Worm (Caenorhabditis elegans) whole organism, late embryonic: ENCODE data around the gene zig-10.

Experiments used
- C08G9.2 ChIP-seq: sonication (generic microtip); optimal IDR thresholded peaks from 2 replicates; lab custom pipeline; 2016; ENCODE audit warnings: mild to moderate bottlenecking, missing genetic modification characterization, moderate library complexity, missing compliant biosample characterization
- C38D4.7 ChIP-seq: fragments of 200-800 bp; sonication (Bioruptor generic); optimal IDR thresholded peaks from 2 replicates; lab custom pipeline; 2018; ENCODE audit warnings: mild to moderate bottlenecking, missing genetic modification characterization, moderate library complexity, missing compliant biosample characterization
- K09A11.1 ChIP-seq: sonication (generic microtip); optimal IDR thresholded peaks from 2 replicates; lab custom pipeline; 2017; ENCODE audit warnings: antibody characterized with exemption, mild to moderate bottlenecking, missing genetic modification characterization, missing compliant biosample characterization; ENCODE audit not compliant: insufficient read depth
- Y22D7AL.16 ChIP-seq: sonication (generic microtip); optimal IDR thresholded peaks from 2 replicates; lab custom pipeline; 2016; ENCODE audit warnings: missing genetic modification characterization, missing compliant biosample characterization
- ama-1 ChIP-seq: fragments of 150-350 bp; optimal IDR thresholded peaks from 2 replicates; lab custom pipeline; 2014
- ceh-14 ChIP-seq: sonication (generic microtip); optimal IDR thresholded peaks from 2 replicates; lab custom pipeline; 2016; ENCODE audit warnings: missing genotype, missing genetic modification characterization, missing compliant biosample characterization
- ceh-19 ChIP-seq: fragments of 200-800 bp; sonication (Bioruptor generic); optimal IDR thresholded peaks from 2 replicates; lab custom pipeline; 2018; ENCODE audit warnings: mild to moderate bottlenecking, missing genetic modification characterization, missing compliant biosample characterization
- ceh-2 ChIP-seq: sonication (generic microtip); optimal IDR thresholded peaks from 2 replicates; lab custom pipeline; 2016; ENCODE audit warnings: missing genotype, missing genetic modification characterization, missing compliant biosample characterization
- ceh-22 ChIP-seq: sonication (generic microtip); optimal IDR thresholded peaks from 2 replicates; lab custom pipeline; 2017; ENCODE audit warnings: missing biosample characterization, missing genetic modification characterization
- ceh-24 ChIP-seq: sonication (generic microtip); optimal IDR thresholded peaks from 2 replicates; lab custom pipeline; 2016; ENCODE audit warnings: mild to moderate bottlenecking, missing genetic modification characterization, missing compliant biosample characterization
- ceh-30 ChIP-seq: fragments of 150-350 bp; optimal IDR thresholded peaks from 2 replicates; lab custom pipeline; 2014; ENCODE audit warnings: missing biosample characterization, missing genetic modification characterization
- ceh-31 ChIP-seq: sonication (generic microtip); optimal IDR thresholded peaks from 2 replicates; lab custom pipeline; 2016; ENCODE audit warnings: missing genetic modification characterization, missing compliant biosample characterization
- ceh-34 ChIP-seq: sonication (generic microtip); optimal IDR thresholded peaks from 2 replicates; lab custom pipeline; 2016; ENCODE audit warnings: mild to moderate bottlenecking, missing genetic modification characterization, missing compliant biosample characterization
- ceh-48 ChIP-seq: sonication (generic microtip); optimal IDR thresholded peaks from 2 replicates; lab custom pipeline; 2016; ENCODE audit warnings: missing genetic modification characterization, inconsistent platforms, missing compliant biosample characterization
- ceh-6 ChIP-seq: fragments of 200-800 bp; sonication (Bioruptor generic); optimal IDR thresholded peaks from 2 replicates; lab custom pipeline; 2018; ENCODE audit warnings: mild to moderate bottlenecking, missing genetic modification characterization, missing compliant biosample characterization
- che-1 ChIP-seq: sonication (generic microtip); optimal IDR thresholded peaks from 2 replicates; lab custom pipeline; 2016; ENCODE audit warnings: mild to moderate bottlenecking, missing genetic modification characterization, missing compliant biosample characterization
- dmd-4 ChIP-seq: sonication (generic microtip); optimal IDR thresholded peaks from 2 replicates; lab custom pipeline; 2016; ENCODE audit warnings: borderline replicate concordance, missing genetic modification characterization, missing compliant biosample characterization
- dve-1 ChIP-seq: sonication (generic microtip); optimal IDR thresholded peaks from 2 replicates; lab custom pipeline; 2017; ENCODE audit warnings: antibody characterized with exemption, mild to moderate bottlenecking, missing genetic modification characterization, missing compliant biosample characterization
- elt-2 ChIP-seq: sonication (generic microtip); optimal IDR thresholded peaks from 2 replicates; lab custom pipeline; 2016; ENCODE audit warnings: missing genetic modification reagents, missing genetic modification characterization, missing compliant biosample characterization
- elt-4 ChIP-seq: sonication (generic microtip); optimal IDR thresholded peaks from 2 replicates; lab custom pipeline; 2016; ENCODE audit warnings: missing genetic modification characterization, missing compliant biosample characterization
- eyg-1 ChIP-seq: sonication (generic microtip); optimal IDR thresholded peaks from 2 replicates; lab custom pipeline; 2016; ENCODE audit warnings: missing genotype, missing genetic modification characterization, missing compliant biosample characterization
- fax-1 ChIP-seq: sonication (generic microtip); optimal IDR thresholded peaks from 2 replicates; lab custom pipeline; 2016; ENCODE audit warnings: missing genotype, missing genetic modification characterization, missing compliant biosample characterization
- gmeb-2 ChIP-seq: sonication (generic microtip); optimal IDR thresholded peaks from 2 replicates; lab custom pipeline; 2016; ENCODE audit warnings: missing genetic modification characterization, inconsistent platforms, missing compliant biosample characterization
- hlh-15 ChIP-seq: sonication (generic microtip); optimal IDR thresholded peaks from 2 replicates; lab custom pipeline; 2016; ENCODE audit warnings: missing genetic modification characterization, missing compliant biosample characterization
- hlh-30 ChIP-seq: sonication (generic microtip); optimal IDR thresholded peaks from 2 replicates; lab custom pipeline; 2017; ENCODE audit warnings: antibody characterized with exemption, missing genetic modification characterization, missing compliant biosample characterization; ENCODE audit not compliant: insufficient read depth
- lin-11 ChIP-seq: fragments of 200-800 bp; sonication (Bioruptor generic); optimal IDR thresholded peaks from 2 replicates; lab custom pipeline; 2018; ENCODE audit warnings: mild to moderate bottlenecking, missing genetic modification characterization, missing compliant biosample characterization
- mec-3 ChIP-seq: sonication (generic microtip); optimal IDR thresholded peaks from 2 replicates; lab custom pipeline; 2016; ENCODE audit warnings: borderline replicate concordance, missing genetic modification characterization, missing compliant biosample characterization
- nhr-232 ChIP-seq: sonication (generic microtip); optimal IDR thresholded peaks from 2 replicates; lab custom pipeline; 2016; ENCODE audit warnings: missing genetic modification characterization, missing compliant biosample characterization
- odd-2 ChIP-seq: sonication (generic microtip); optimal IDR thresholded peaks from 2 replicates; lab custom pipeline; 2017; ENCODE audit warnings: antibody characterized with exemption, mild to moderate bottlenecking, missing genetic modification characterization, missing compliant biosample characterization
- pag-3 ChIP-seq: sonication (generic microtip); optimal IDR thresholded peaks from 2 replicates; lab custom pipeline; 2016; ENCODE audit warnings: missing compliant biosample characterization, missing genetic modification characterization, borderline replicate concordance
- pat-9 ChIP-seq: fragments of 200-800 bp; sonication (Bioruptor generic); optimal IDR thresholded peaks from 2 replicates; lab custom pipeline; 2018; ENCODE audit warnings: mild to moderate bottlenecking, missing genetic modification characterization, moderate library complexity, missing compliant biosample characterization
- pha-4 ChIP-seq: fragments of 150-350 bp; optimal IDR thresholded peaks from 2 replicates; lab custom pipeline; 2018; ENCODE audit warnings: missing biosample characterization, missing genetic modification reagents, missing genetic modification characterization
- pros-1 ChIP-seq: fragments of 150-350 bp; optimal IDR thresholded peaks from 2 replicates; lab custom pipeline; 2014; ENCODE audit warnings: missing biosample characterization, missing genetic modification reagents, missing genetic modification characterization
- ref-2 ChIP-seq: sonication (generic microtip); optimal IDR thresholded peaks from 2 replicates; lab custom pipeline; 2016; ENCODE audit warnings: missing genetic modification characterization, missing compliant biosample characterization
- rnt-1 ChIP-seq: sonication (generic microtip); optimal IDR thresholded peaks from 2 replicates; lab custom pipeline; 2016; ENCODE audit warnings: missing genetic modification characterization, missing compliant biosample characterization
- sox-4 ChIP-seq: sonication (generic microtip); optimal IDR thresholded peaks from 2 replicates; lab custom pipeline; 2017; ENCODE audit warnings: mild to moderate bottlenecking, missing genetic modification characterization, inconsistent platforms, missing compliant biosample characterization
- tbx-2 ChIP-seq: sonication (generic microtip); optimal IDR thresholded peaks from 2 replicates; lab custom pipeline; 2016; ENCODE audit warnings: missing genetic modification characterization, missing compliant biosample characterization
- tbx-7 ChIP-seq: sonication (generic microtip); optimal IDR thresholded peaks from 2 replicates; lab custom pipeline; 2016; ENCODE audit warnings: missing genotype, missing genetic modification characterization, missing compliant biosample characterization
- unc-3 ChIP-seq, 2 experiments: fragments of 200-800 bp in 1 of 2; sonication (Bioruptor generic) in 1 of 2; sonication (generic microtip) in 1 of 2; conservative IDR thresholded peaks in 1 of 2; optimal IDR thresholded peaks in 1 of 2; 2 replicates each; pipeline versions ENCODE4 v1.3.6 to Lab custom; 2016 to 2022; ENCODE audit warnings: missing compliant biosample characterization in 2 of 2, missing genetic modification characterization in 2 of 2, missing genetic modification reagents in 1 of 2
- unc-86 ChIP-seq: sonication (generic microtip); optimal IDR thresholded peaks from 2 replicates; lab custom pipeline; 2016; ENCODE audit warnings: missing genetic modification characterization, missing compliant biosample characterization
- ztf-16 ChIP-seq: sonication (generic microtip); optimal IDR thresholded peaks from 2 replicates; lab custom pipeline; 2017; ENCODE audit warnings: missing genetic modification characterization, missing compliant biosample characterization

zig-10 gene

ce11 chrII:6425993-6426392, 27.5 kb downstream of the zig-10 start, which contains the start of gene col-75:
col-75 (plus strand) TSS chrII:6426293.
- TF ChIP-seq ceh-19 (GFP tag; lab: Kevin White, UChicago), result no peak
- TF ChIP-seq C38D4.7 (GFP tag; lab: Kevin White, UChicago), result no peak
- no peak for TF ChIP-seq C08G9.2 (tag; lab: Kevin White, UChicago)
- no peak for TF ChIP-seq tbx-7 (tag; lab: Kevin White, UChicago)
- TF ChIP-seq ceh-30, result no peak
- no peak for TF ChIP-seq ref-2 (tag; lab: Kevin White, UChicago)
- no peak for TF ChIP-seq ceh-48
- no peak for TF ChIP-seq che-1 (tag; lab: Kevin White, UChicago)
- no peak for TF ChIP-seq mec-3 (tag; lab: Kevin White, UChicago)
- TF ChIP-seq pha-4 (tag; lab: Kevin White, UChicago), result no peak
- TF ChIP-seq ceh-24, result no peak
- TF ChIP-seq ceh-6 (GFP tag; lab: Kevin White, UChicago), result no peak
- TF ChIP-seq unc-86 (tag; lab: Kevin White, UChicago), result no peak
- no peak for TF ChIP-seq ceh-2 (tag; lab: Kevin White, UChicago)

DNA sequence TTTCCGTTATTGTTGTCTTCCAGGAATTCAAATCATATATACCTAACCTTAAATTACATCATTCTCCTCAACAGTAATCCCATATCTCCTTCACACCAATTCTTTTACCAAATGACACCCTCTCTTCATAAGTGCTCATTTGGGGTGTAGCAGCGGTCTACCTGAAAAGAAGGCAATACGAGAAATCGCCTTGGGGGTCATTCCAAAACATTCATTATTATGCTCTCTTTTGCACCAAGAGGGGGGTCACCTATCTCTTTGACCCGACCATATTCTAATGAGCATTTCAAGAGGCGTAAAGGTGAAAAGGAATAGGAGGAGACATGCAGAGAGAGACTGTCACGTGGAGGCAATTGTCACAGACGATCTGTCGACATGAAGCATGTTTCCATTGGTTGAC, 38.3 kb downstream of the zig-10 start:
- TF ChIP-seq lin-11 (tag; lab: Kevin White, UChicago) (no peak), hlh-30 (tag; lab: Kevin White, UChicago) (peak; percentile 25), ceh-31 (tag; lab: Kevin White, UChicago) (no peak)

DNA sequence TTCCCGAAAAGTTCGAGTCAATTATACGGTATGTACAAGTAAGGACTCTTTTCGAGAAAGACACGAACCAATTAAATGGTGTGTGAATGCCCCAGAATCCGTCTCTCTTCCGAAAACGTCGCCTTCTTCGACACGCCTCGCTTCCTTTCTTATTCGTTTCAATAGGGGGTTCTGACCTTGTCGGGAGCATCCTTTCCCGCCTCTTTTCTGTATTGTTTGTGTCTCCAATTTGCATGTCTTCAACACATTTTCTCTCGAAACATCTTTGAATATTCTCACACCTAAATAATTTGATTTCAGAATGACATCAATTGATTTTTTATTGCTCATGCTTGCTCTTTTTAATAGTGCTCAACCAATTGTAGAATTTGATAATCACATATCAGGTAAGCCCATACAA, 42.6 kb downstream of the zig-10 start, which contains the start of gene cutl-16:
Gene cutl-16 (plus strand): TSS at position 301 of the 400 bp plus-strand sequence.
- peak; percentile 24 for TF ChIP-seq ref-2 (tag; lab: Kevin White, UChicago)
- TF ChIP-seq hlh-30 (tag; lab: Kevin White, UChicago), result no peak

DNA sequence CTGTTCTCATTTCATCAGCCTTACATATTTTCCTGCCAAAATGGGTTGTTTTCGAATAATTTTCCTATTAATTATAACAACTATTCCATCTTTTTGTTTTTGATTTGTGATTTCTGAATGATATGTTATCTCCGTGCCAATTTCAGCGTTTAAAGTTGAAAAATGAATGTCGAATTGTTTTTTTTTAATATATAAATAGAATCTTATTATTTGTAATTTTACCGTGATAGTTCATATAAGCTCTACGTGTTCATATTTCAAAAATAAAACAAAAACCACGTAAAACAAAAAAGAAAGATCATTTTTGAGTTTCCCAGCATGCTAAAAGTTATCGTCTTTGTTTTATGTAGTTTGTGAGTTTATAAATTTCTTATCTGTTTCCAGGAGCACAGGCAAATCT, 45.2 kb downstream of the zig-10 start, which contains the start of gene K06A1.2:
Gene K06A1.2 (plus strand): TSS at position 301 of the 400 bp plus-strand sequence.
- no peak for TF ChIP-seq ceh-14
- no peak for TF ChIP-seq ama-1 (lab: Kevin White, UChicago)
- no peak for TF ChIP-seq odd-2 (tag; lab: Kevin White, UChicago)
- no peak for TF ChIP-seq dve-1 (tag; lab: Kevin White, UChicago)
- no peak for TF ChIP-seq ceh-22 (tag; lab: Kevin White, UChicago)
- TF ChIP-seq ceh-6 (GFP tag; lab: Kevin White, UChicago), result no peak
- TF ChIP-seq sox-4 (tag; lab: Kevin White, UChicago), result no peak
- TF ChIP-seq pag-3 (tag; lab: Kevin White, UChicago), result no peak
- no peak for TF ChIP-seq elt-2
- no peak for TF ChIP-seq tbx-7 (tag; lab: Kevin White, UChicago)
- no peak for TF ChIP-seq C38D4.7 (GFP tag; lab: Kevin White, UChicago)
- no peak for TF ChIP-seq tbx-2 (tag; lab: Kevin White, UChicago)
- no peak for TF ChIP-seq ceh-34 (tag; lab: Kevin White, UChicago)
- no peak for TF ChIP-seq hlh-30 (tag; lab: Kevin White, UChicago)
- TF ChIP-seq hlh-15, result no peak
- TF ChIP-seq rnt-1 (tag; lab: Kevin White, UChicago), result no peak
- TF ChIP-seq K09A11.1, result no peak
- no peak for TF ChIP-seq pros-1 (tag; lab: Kevin White, UChicago)
- TF ChIP-seq, all 69 proteins: peak for 0

DNA sequence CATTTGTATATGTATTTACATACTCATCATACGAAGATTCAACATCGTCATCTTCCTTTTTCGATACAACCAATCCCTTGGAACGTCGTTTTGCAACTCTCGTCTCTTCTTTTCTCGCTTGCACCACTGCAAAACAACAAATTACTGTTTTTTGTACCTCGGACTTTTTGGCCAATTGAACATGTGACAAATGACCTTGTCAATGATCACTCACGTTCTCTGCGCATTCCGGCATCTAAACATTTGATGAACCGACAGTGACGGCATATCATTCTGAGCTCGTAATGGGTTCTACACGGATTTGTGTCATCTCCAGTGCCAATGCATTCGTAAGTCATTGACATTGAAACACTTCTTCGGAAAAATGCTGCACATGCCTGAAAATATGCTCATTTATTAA, 49.7 kb downstream of the zig-10 start:
- TF ChIP-seq fax-1 (tag; lab: Kevin White, UChicago) (no peak), hlh-30 (tag; lab: Kevin White, UChicago) (no peak), Y22D7AL.16 (tag; lab: Kevin White, UChicago) (no peak), elt-4 (tag; lab: Kevin White, UChicago) (no peak), dmd-4 (no peak), nhr-232 (no peak), gmeb-2 (tag; lab: Kevin White, UChicago) (no peak), unc-3 (GFP tag; conservative IDR thresholded peaks at IDR 0.05; lab: Robert Waterston, UW) (no peak), unc-3 (tag; optimal IDR thresholded peaks at IDR 0.05; lab: Kevin White, UChicago) (no peak), pha-4 (tag; lab: Kevin White, UChicago) (no peak), pat-9 (no peak), eyg-1 (tag; lab: Kevin White, UChicago) (no peak), ztf-16 (no peak), sox-4 (tag; lab: Kevin White, UChicago) (no peak)
